Worm (Caenorhabditis elegans): ENCODE measurements around the gene nas-31.

Gene nas-31

ce11 chrV:10939990-10940570, 18.4 kb upstream of the nas-31 start:
- TF ChIP-seq ceh-16 (tag; optimal IDR thresholded peaks at IDR 0.05) (no peak), nhr-12 (tag; optimal IDR thresholded peaks at IDR 0.05) (no peak), unc-39 (tag; optimal IDR thresholded peaks at IDR 0.05) (no peak), sea-2 (GFP tag; optimal IDR thresholded peaks at IDR 0.05) (no peak), egl-5 (tag; optimal IDR thresholded peaks at IDR 0.05) (no peak), ztf-11 (tag; optimal IDR thresholded peaks at IDR 0.05) (no peak), fos-1 (tag; optimal IDR thresholded peaks at IDR 0.05) (peak; percentile 20), mml-1 (tag; optimal IDR thresholded peaks at IDR 0.05) (no peak), zag-1 (tag; optimal IDR thresholded peaks at IDR 0.05) (no peak), nhr-25 (tag; optimal IDR thresholded peaks at IDR 0.05) (peak; percentile 8), elt-1 (tag; optimal IDR thresholded peaks at IDR 0.05) (no peak), elt-2 (tag; optimal IDR thresholded peaks at IDR 0.05) (no peak), nhr-43 (tag; optimal IDR thresholded peaks at IDR 0.05; ENCODE audit: poor library complexity, severe bottlenecking) (peak; percentile 85), ceh-9 (tag; optimal IDR thresholded peaks at IDR 0.05) (no peak), hmg-11 (tag; optimal IDR thresholded peaks at IDR 0.05) (no peak), nhr-77 (tag; optimal IDR thresholded peaks at IDR 0.05) (no peak), ZK546.5 (tag; optimal IDR thresholded peaks at IDR 0.05) (no peak), nhr-23 (tag; optimal IDR thresholded peaks at IDR 0.05) (peak; percentile 36)

DNA sequence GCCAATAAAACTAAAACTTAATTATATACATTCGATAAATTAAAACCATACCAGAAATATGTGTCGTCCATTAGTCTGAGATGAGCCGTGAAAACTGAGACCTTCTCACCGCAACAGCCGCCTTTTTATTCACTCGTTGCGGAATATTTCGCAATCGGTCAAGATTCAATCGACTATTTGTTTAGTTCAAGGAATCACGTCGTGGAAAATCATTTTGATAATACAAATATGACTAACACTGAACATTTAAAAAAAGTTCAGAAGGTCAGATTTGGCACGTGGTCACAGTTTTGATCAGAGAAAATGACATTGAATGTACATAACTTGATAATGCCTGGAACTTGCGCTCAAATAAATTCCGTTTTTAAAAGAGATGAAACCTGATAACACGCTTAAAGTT, 17.1 kb upstream of the nas-31 start, which contains the start of gene F17C11.11:
F17C11.11 (minus strand) TSS at position 79 of the 400 bp plus-strand sequence.
- TF ChIP-seq nhr-237 (tag; optimal IDR thresholded peaks at IDR 0.05) (no peak), fos-1 (tag; optimal IDR thresholded peaks at IDR 0.05) (no peak), tbx-2 (tag; optimal IDR thresholded peaks at IDR 0.05) (no peak), egl-5 (tag; optimal IDR thresholded peaks at IDR 0.05) (no peak), mdl-1 (tag; optimal IDR thresholded peaks at IDR 0.05) (no peak), nhr-11 (tag; optimal IDR thresholded peaks at IDR 0.05) (no peak), skn-1 (tag; optimal IDR thresholded peaks at IDR 0.05) (no peak), pha-4 (tag; optimal IDR thresholded peaks at IDR 0.05) (peak; percentile 6), nhr-23 (tag; optimal IDR thresholded peaks at IDR 0.05) (peak; percentile 4), pqm-1 (tag; optimal IDR thresholded peaks at IDR 0.05) (peak; percentile 62), fkh-10 (GFP tag; optimal IDR thresholded peaks at IDR 0.05) (no peak), nhr-67 (tag; optimal IDR thresholded peaks at IDR 0.05) (no peak), nfya-1 (tag; optimal IDR thresholded peaks at IDR 0.05; ENCODE audit: insufficient read depth) (no peak), nhr-25 (tag; optimal IDR thresholded peaks at IDR 0.05) (no peak), daf-12 (tag; optimal IDR thresholded peaks at IDR 0.05) (no peak), ceh-28 (tag; optimal IDR thresholded peaks at IDR 0.05) (no peak), elt-1 (tag; optimal IDR thresholded peaks at IDR 0.05) (no peak), lsy-12 (tag; optimal IDR thresholded peaks at IDR 0.05) (no peak), egl-27 (tag; optimal IDR thresholded peaks at IDR 0.05) (no peak), ztf-11 (tag; optimal IDR thresholded peaks at IDR 0.05) (no peak), elt-3 (tag; optimal IDR thresholded peaks at IDR 0.05) (no peak), fkh-2 (tag; optimal IDR thresholded peaks at IDR 0.05) (no peak), elt-2 (tag; optimal IDR thresholded peaks at IDR 0.05) (peak; percentile 77), nhr-77 (tag; optimal IDR thresholded peaks at IDR 0.05) (no peak)

DNA sequence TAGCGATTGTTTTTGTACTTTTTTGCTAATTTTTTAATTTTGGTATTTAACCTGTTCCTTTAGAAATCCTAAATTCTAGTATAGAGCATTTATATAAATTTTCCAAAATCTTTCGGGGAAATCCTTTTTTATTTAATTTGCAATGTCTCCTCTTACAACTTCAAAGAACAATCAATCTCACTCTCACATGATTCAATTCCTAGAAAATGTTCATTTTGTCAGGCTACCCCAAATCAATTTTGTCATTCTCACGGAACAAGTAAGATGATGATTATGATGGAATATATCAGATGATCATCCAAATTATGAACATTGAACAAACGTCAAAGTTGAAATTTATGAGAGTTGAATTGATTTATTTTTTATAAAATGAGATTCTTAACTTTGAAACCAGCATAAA, 15.6 kb upstream of the nas-31 start:
- TF ChIP-seq nhr-11 (tag; optimal IDR thresholded peaks at IDR 0.05) (peak; percentile 37), nhr-43 (tag; optimal IDR thresholded peaks at IDR 0.05; ENCODE audit: poor library complexity, severe bottlenecking) (peak; percentile 42), unc-62 (GFP tag; optimal IDR thresholded peaks at IDR 0.05) (no peak), nhr-25 (tag; optimal IDR thresholded peaks at IDR 0.05) (no peak), skn-1 (tag; optimal IDR thresholded peaks at IDR 0.05) (no peak), fos-1 (tag; optimal IDR thresholded peaks at IDR 0.05) (no peak), mml-1 (tag; optimal IDR thresholded peaks at IDR 0.05) (no peak), pha-4 (tag; optimal IDR thresholded peaks at IDR 0.05) (no peak), ZK546.5 (tag; optimal IDR thresholded peaks at IDR 0.05) (no peak), sea-2 (GFP tag; optimal IDR thresholded peaks at IDR 0.05) (no peak), zag-1 (tag; optimal IDR thresholded peaks at IDR 0.05) (no peak), nhr-23 (tag; optimal IDR thresholded peaks at IDR 0.05) (peak; percentile 58), fkh-10 (GFP tag; optimal IDR thresholded peaks at IDR 0.05) (peak; percentile 85)

DNA sequence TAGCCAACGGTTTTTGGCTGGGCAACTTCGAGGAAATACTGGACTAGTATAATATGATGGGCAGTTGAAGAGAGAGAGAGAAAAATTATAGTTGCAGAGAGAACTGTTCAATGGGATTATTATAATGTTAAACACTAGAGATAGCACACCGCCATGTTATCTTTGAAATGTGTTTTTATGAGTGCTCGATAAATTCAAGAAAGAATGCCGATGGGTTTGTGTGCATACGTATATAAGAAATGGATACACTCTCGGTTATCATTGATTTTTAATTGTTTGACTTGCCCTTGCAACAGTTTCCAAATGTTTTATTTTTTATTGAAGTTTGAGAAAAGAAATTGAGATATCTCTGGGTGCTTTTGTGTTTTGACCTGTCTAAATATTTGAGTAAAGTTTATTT, 15.0 kb upstream of the nas-31 start, which contains the start of gene F17C11.12:
F17C11.12 (minus strand) TSS at position 240 of the 400 bp plus-strand sequence.
- peak; percentile 86 for TF ChIP-seq pqm-1 (tag; optimal IDR thresholded peaks at IDR 0.05)
- TF ChIP-seq elt-2 (tag; optimal IDR thresholded peaks at IDR 0.05) = peak; percentile 91
- no peak for TF ChIP-seq nhr-25 (tag; optimal IDR thresholded peaks at IDR 0.05)
